Worm (Caenorhabditis elegans) whole organism, young adult: ENCODE results near the gene flp-16.

ENCODE experiments used
- B0261.1 ChIP-seq: sonication (generic microtip); optimal IDR thresholded peaks from 2 replicates; lab custom pipeline; 2016; ENCODE audit warnings: mild to moderate bottlenecking, missing genetic modification characterization, moderate library complexity, missing compliant biosample characterization
- C06A6.2 ChIP-seq: fragments of 200-800 bp; sonication (Bioruptor generic); conservative IDR thresholded peaks from 2 replicates; pipeline ENCODE4 v1.3.6; 2022; ENCODE audit warnings: missing genetic modification characterization, missing compliant biosample characterization
- F55B11.4 ChIP-seq: sonication (generic microtip); optimal IDR thresholded peaks from 2 replicates; lab custom pipeline; 2016; ENCODE audit warnings: missing compliant biosample characterization, missing genetic modification characterization, borderline replicate concordance; ENCODE audit not compliant: insufficient read depth
- F57A8.1 ChIP-seq: fragments of 200-800 bp; sonication (Bioruptor generic); optimal IDR thresholded peaks from 2 replicates; lab custom pipeline; 2018; ENCODE audit warnings: mild to moderate bottlenecking, missing genetic modification characterization, moderate library complexity, missing compliant biosample characterization
- K11D2.4 ChIP-seq: fragments of 200-800 bp; sonication (Bioruptor generic); IDR thresholded peaks from 2 replicates; pipeline ENCODE4 v1.3.6; 2022; ENCODE audit warnings: missing genetic modification reagents, missing genetic modification characterization, missing compliant biosample characterization
- Y53F4B.3 ChIP-seq: fragments of 200-800 bp; sonication (Bioruptor generic); IDR thresholded peaks from 2 replicates; pipeline ENCODE4 v1.3.6; 2022; ENCODE audit warnings: missing genetic modification reagents, missing genetic modification characterization, missing compliant biosample characterization
- Y67H2A.10 ChIP-seq: fragments of 200-800 bp; sonication (Bioruptor generic); conservative IDR thresholded peaks from 2 replicates; pipeline ENCODE4 v1.3.6; 2022; ENCODE audit warnings: missing genetic modification reagents, missing genetic modification characterization, missing compliant biosample characterization
- attf-5 ChIP-seq: fragments of 200-800 bp; sonication (Bioruptor generic); optimal IDR thresholded peaks from 2 replicates; lab custom pipeline; 2018; ENCODE audit warnings: mild to moderate bottlenecking, missing genetic modification characterization, missing compliant biosample characterization
- bed-2 ChIP-seq: fragments of 200-800 bp; sonication (Bioruptor generic); IDR thresholded peaks from 2 replicates; pipeline ENCODE4 v1.3.6; 2022; ENCODE audit warnings: missing genetic modification reagents, missing genetic modification characterization, missing compliant biosample characterization
- dpff-1 ChIP-seq: sonication (generic microtip); optimal IDR thresholded peaks from 2 replicates; lab custom pipeline; 2017; ENCODE audit warnings: mild to moderate bottlenecking, missing genetic modification characterization, missing compliant biosample characterization
- dpl-1 ChIP-seq: fragments of 150-350 bp; optimal IDR thresholded peaks from 2 replicates; lab custom pipeline; 2014; ENCODE audit warnings: missing biosample characterization, missing genetic modification reagents, missing genetic modification characterization
- efl-1 ChIP-seq: fragments of 150-350 bp; optimal IDR thresholded peaks from 2 replicates; lab custom pipeline; 2014; ENCODE audit warnings: missing biosample characterization, missing genetic modification reagents, missing genetic modification characterization
- egl-44 ChIP-seq: fragments of 200-800 bp; sonication (Bioruptor generic); IDR thresholded peaks from 2 replicates; pipeline ENCODE4 v1.3.6; 2022; ENCODE audit warnings: missing genetic modification reagents, missing genetic modification characterization, missing compliant biosample characterization
- ekl-4 ChIP-seq: fragments of 200-800 bp; sonication (Bioruptor generic); IDR thresholded peaks from 2 replicates; pipeline ENCODE4 v1.3.6; 2022; ENCODE audit warnings: missing genetic modification reagents, missing genetic modification characterization, missing compliant biosample characterization
- gei-17 ChIP-seq: fragments of 200-800 bp; sonication (Bioruptor generic); optimal IDR thresholded peaks from 2 replicates; lab custom pipeline; 2018; ENCODE audit warnings: mild to moderate bottlenecking, missing genetic modification characterization, missing compliant biosample characterization
- him-1 ChIP-seq: sonication (generic microtip); optimal IDR thresholded peaks from 2 replicates; lab custom pipeline; 2016; ENCODE audit warnings: missing genotype, missing genetic modification reagents, missing genetic modification characterization, missing compliant biosample characterization
- hlh-12 ChIP-seq: sonication (generic microtip); optimal IDR thresholded peaks from 2 replicates; lab custom pipeline; 2016; ENCODE audit warnings: missing genetic modification characterization, missing compliant biosample characterization
- hmg-20 ChIP-seq: fragments of 200-800 bp; sonication (Bioruptor generic); IDR thresholded peaks from 2 replicates; pipeline ENCODE4 v1.3.6; 2022; ENCODE audit warnings: missing genetic modification reagents, missing genetic modification characterization, missing compliant biosample characterization
- let-526 ChIP-seq: fragments of 200-800 bp; sonication (Bioruptor generic); IDR thresholded peaks from 2 replicates; pipeline ENCODE4 v1.3.6; 2022; ENCODE audit warnings: missing genetic modification reagents, missing genetic modification characterization, missing compliant biosample characterization
- let-607 ChIP-seq, 2 experiments: fragments of 200-800 bp in 1 of 2; sonication (Bioruptor generic) in 1 of 2; sonication (generic microtip) in 1 of 2; optimal IDR thresholded peaks; 2 replicates each; lab custom pipeline; 2016 to 2018; ENCODE audit warnings: mild to moderate bottlenecking in 2 of 2, missing compliant biosample characterization in 2 of 2, missing genetic modification characterization in 2 of 2, moderate library complexity in 2 of 2, missing genotype in 1 of 2
- lin-35 ChIP-seq, 3 experiments: fragments of 150-350 bp in 2 of 3; sonication (generic microtip) in 1 of 3; optimal IDR thresholded peaks; 2 replicates each; lab custom pipeline; 2014 to 2018; ENCODE audit warnings: missing biosample characterization in 3 of 3, missing genetic modification characterization in 3 of 3, missing genetic modification reagents in 3 of 3
- lin-54 ChIP-seq: fragments of 200-800 bp; sonication (Bioruptor generic); optimal IDR thresholded peaks from 2 replicates; lab custom pipeline; 2018; ENCODE audit warnings: mild to moderate bottlenecking, missing genetic modification characterization, missing compliant biosample characterization
- madf-3 ChIP-seq: fragments of 200-800 bp; sonication (Bioruptor generic); IDR thresholded peaks from 2 replicates; pipeline ENCODE4 v1.3.6; 2022; ENCODE audit warnings: missing genetic modification reagents, missing genetic modification characterization, missing compliant biosample characterization
- madf-6 ChIP-seq: fragments of 200-800 bp; sonication (Bioruptor generic); IDR thresholded peaks from 2 replicates; pipeline ENCODE4 v1.3.6; 2022; ENCODE audit warnings: missing genetic modification reagents, missing genetic modification characterization, missing compliant biosample characterization
- mcd-1 ChIP-seq: fragments of 200-800 bp; sonication (Bioruptor generic); IDR thresholded peaks from 2 replicates; pipeline ENCODE4 v1.3.6; 2022; ENCODE audit warnings: missing genetic modification reagents, missing genetic modification characterization, missing compliant biosample characterization
- mxl-1 ChIP-seq: sonication (generic microtip); optimal IDR thresholded peaks from 2 replicates; lab custom pipeline; 2016; ENCODE audit warnings: missing genetic modification characterization, missing compliant biosample characterization
- pha-4 ChIP-seq: fragments of 150-350 bp; sonication (generic microtip); optimal IDR thresholded peaks from 2 replicates; lab custom pipeline; 2014; ENCODE audit warnings: missing biosample characterization, missing genetic modification reagents, missing genetic modification characterization
- snpc-3.4 ChIP-seq: sonication (generic microtip); optimal IDR thresholded peaks from 2 replicates; lab custom pipeline; 2017; ENCODE audit warnings: missing genetic modification characterization, mild to moderate bottlenecking, missing compliant biosample characterization, antibody characterized with exemption, moderate library complexity, missing genotype, missing genetic modification reagents
- snpc-4 ChIP-seq, 5 experiments: fragments of 150-350 bp in 1 of 5; sonication (generic microtip) in 4 of 5; optimal IDR thresholded peaks; 2 replicates each; lab custom pipeline; 2014 to 2018; ENCODE audit warnings: missing genetic modification characterization in 5 of 5, missing biosample characterization in 3 of 5, antibody characterized with exemption in 2 of 5, mild to moderate bottlenecking in 2 of 5, missing compliant biosample characterization in 2 of 5, missing genotype in 2 of 5, moderate library complexity in 2 of 5, missing genetic modification reagents in 1 of 5
- zfh-2 ChIP-seq: fragments of 200-800 bp; sonication (Bioruptor generic); conservative IDR thresholded peaks from 2 replicates; pipeline ENCODE4 v1.3.6; 2022; ENCODE audit warnings: missing genetic modification reagents, missing genetic modification characterization, missing compliant biosample characterization
- ztf-18 ChIP-seq: sonication (generic microtip); optimal IDR thresholded peaks from 2 replicates; lab custom pipeline; 2016; ENCODE audit warnings: missing genotype, mild to moderate bottlenecking, missing genetic modification characterization, missing compliant biosample characterization
- ztf-22 ChIP-seq: fragments of 200-800 bp; sonication (Bioruptor generic); optimal IDR thresholded peaks from 2 replicates; lab custom pipeline; 2018; ENCODE audit warnings: mild to moderate bottlenecking, missing genetic modification characterization, moderate library complexity, missing compliant biosample characterization
- ztf-26 ChIP-seq: sonication (generic microtip); optimal IDR thresholded peaks from 2 replicates; lab custom pipeline; 2017; ENCODE audit warnings: missing genetic modification characterization, missing compliant biosample characterization

Gene flp-16

ce11 chrII:13237829-13238404, 2.8 kb downstream of the flp-16 start, which contains the start of gene romo-1 (continued):
- TF ChIP-seq efl-1 (GFP tag; lab: Kevin White, UChicago) (peak; percentile 63), madf-6 (GFP tag; lab: Robert Waterston, UW) (peak; percentile 55), let-607 (tag; optimal IDR thresholded peaks at IDR 0.05; lab: Kevin White, UChicago) (peak in 1 of 2 experiments; percentile 29), ztf-18 (tag; lab: Kevin White, UChicago) (peak; percentile 92), pha-4 (tag; lab: Kevin White, UChicago) (peak; percentile 92), dpl-1 (GFP tag; lab: Kevin White, UChicago) (peak; percentile 76), lin-35 (GFP tag; optimal IDR thresholded peaks at IDR 0.05; lab: Kevin White, UChicago) (peak in 1 of 3 experiments; percentile 94), gei-17 (no peak), snpc-3.4 (tag; lab: Kevin White, UChicago) (peak; percentile 41), dpff-1 (tag; lab: Kevin White, UChicago) (no peak), lin-54 (GFP tag; lab: Kevin White, UChicago) (peak; percentile 92), attf-5 (GFP tag; lab: Kevin White, UChicago) (peak; percentile 42), C06A6.2 (GFP tag; lab: Robert Waterston, UW) (no peak), Y67H2A.10 (GFP tag; lab: Robert Waterston, UW) (no peak), him-1 (tag; lab: Kevin White, UChicago) (peak; percentile 39), B0261.1 (tag; lab: Kevin White, UChicago) (no peak), F57A8.1 (GFP tag; lab: Kevin White, UChicago) (no peak)

ce11 chrII:13239593-13239992, 4.5 kb downstream of the flp-16 start:
- TF ChIP-seq egl-44: no peak
- TF ChIP-seq zfh-2 (GFP tag; lab: Robert Waterston, UW): peak; percentile 64; the same call in 1 of the 2 replicates

ce11 chrII:13243021-13243420, 7.9 kb downstream of the flp-16 start, which contains the start of gene F15D4.4:
Gene F15D4.4 (minus strand): TSS chrII:13243121.
- no peak for TF ChIP-seq ztf-26 (tag; lab: Kevin White, UChicago)
- no peak for TF ChIP-seq Y53F4B.3 (GFP tag; lab: Robert Waterston, UW)
- no peak for TF ChIP-seq mcd-1 (GFP tag; lab: Robert Waterston, UW)
- no peak for TF ChIP-seq F55B11.4 (tag; lab: Kevin White, UChicago)
- no peak for TF ChIP-seq ekl-4 (GFP tag; lab: Robert Waterston, UW)
- TF ChIP-seq Y67H2A.10 (GFP tag; lab: Robert Waterston, UW): no peak
- TF ChIP-seq K11D2.4: no peak
- no peak for TF ChIP-seq madf-3 (GFP tag; lab: Robert Waterston, UW)
- TF ChIP-seq ztf-22 (GFP tag; lab: Kevin White, UChicago): no peak
- TF ChIP-seq mxl-1 (tag; lab: Kevin White, UChicago): no peak
- TF ChIP-seq hlh-12 (tag; lab: Kevin White, UChicago): no peak
- no peak for TF ChIP-seq let-526 (GFP tag; lab: Robert Waterston, UW)
- TF ChIP-seq hmg-20: no peak
- no peak for TF ChIP-seq bed-2
- TF ChIP-seq snpc-4 (GFP tag; optimal IDR thresholded peaks at IDR 0.05; lab: Kevin White, UChicago): no peak
- no peak for TF ChIP-seq snpc-4 (tag; optimal IDR thresholded peaks at IDR 0.05; lab: Kevin White, UChicago)
